Worm (Caenorhabditis elegans): ENCODE data around the gene ZC53.1.

DNA sequence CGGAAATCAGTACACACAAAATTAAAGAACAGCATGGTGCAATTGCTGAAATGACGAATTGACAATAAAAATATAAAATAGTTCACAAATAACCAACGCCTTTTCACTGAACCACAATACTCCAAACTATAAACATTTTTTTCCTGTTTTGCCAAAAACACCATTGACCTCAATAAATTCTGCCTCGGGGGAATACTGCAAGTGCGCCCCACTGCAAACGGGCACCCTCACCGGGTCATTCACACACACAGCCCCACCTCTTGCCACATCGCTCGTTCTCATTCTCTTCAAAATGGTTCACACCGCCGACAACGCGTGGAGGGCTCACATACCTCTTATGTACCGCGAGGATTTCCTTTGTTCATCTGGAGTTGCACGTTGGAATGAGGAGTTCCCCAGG lies 1.9 kb upstream of the ZC53.1 start, which contains the start of gene rgs-9:
- TF ChIP-seq him-1 (tag; optimal IDR thresholded peaks at IDR 0.05): no peak
- no peak for TF ChIP-seq dao-5 (tag; optimal IDR thresholded peaks at IDR 0.05)

All from whole organism, L4/young adult.